Fruit fly (Drosophila melanogaster) whole organism, embryonic: Measurements from ENCODE around the gene Bicra.

Experiments used
- ATbp ChIP-seq: fragments of 200-800 bp; sonication (Bioruptor generic); optimal IDR thresholded peaks from 2 replicates; lab custom pipeline; 2017; ENCODE audit warnings: missing biosample characterization, mild to moderate bottlenecking, missing genetic modification characterization, missing genetic modification reagents
- CG10147 ChIP-seq: fragments of 200-800 bp; sonication (Bioruptor generic); optimal IDR thresholded peaks from 2 replicates; lab custom pipeline; 2019; ENCODE audit warnings: missing biosample characterization, mild to moderate bottlenecking, missing genetic modification characterization, moderate library complexity
- CG10462 ChIP-seq: fragments of 200-800 bp; sonication (Bioruptor generic); optimal IDR thresholded peaks from 2 replicates; lab custom pipeline; 2016; ENCODE audit warnings: missing biosample characterization, missing genetic modification characterization
- CG12219 ChIP-seq: fragments of 200-800 bp; sonication (Bioruptor generic); optimal IDR thresholded peaks from 3 replicates; lab custom pipeline; 2018; ENCODE audit warnings: missing biosample characterization, mild to moderate bottlenecking, missing genetic modification characterization
- CG13424 ChIP-seq: fragments of 200-800 bp; sonication (Bioruptor generic); optimal IDR thresholded peaks from 2 replicates; lab custom pipeline; 2019; ENCODE audit warnings: missing biosample characterization, mild to moderate bottlenecking, missing genetic modification characterization, moderate library complexity
- CG15011 ChIP-seq: fragments of 200-800 bp; sonication (Bioruptor generic); optimal IDR thresholded peaks from 3 replicates; lab custom pipeline; 2018; ENCODE audit warnings: missing biosample characterization, mild to moderate bottlenecking, missing genetic modification characterization
- CG15514 ChIP-seq: fragments of 200-800 bp; sonication (Bioruptor generic); optimal IDR thresholded peaks from 3 replicates; lab custom pipeline; 2017; ENCODE audit warnings: missing biosample characterization, missing genetic modification characterization, mild to moderate bottlenecking, moderate library complexity, missing genetic modification reagents
- CG2120 ChIP-seq: fragments of 200-800 bp; sonication (Bioruptor generic); optimal IDR thresholded peaks from 3 replicates; lab custom pipeline; 2016; ENCODE audit warnings: missing biosample characterization, missing genetic modification characterization
- CG31388 ChIP-seq: fragments of 200-800 bp; sonication (Bioruptor generic); optimal IDR thresholded peaks from 2 replicates; lab custom pipeline; 2016; ENCODE audit warnings: missing biosample characterization, missing genetic modification characterization
- CG6683 ChIP-seq: fragments of 200-800 bp; sonication (Bioruptor generic); optimal IDR thresholded peaks from 2 replicates; lab custom pipeline; 2017; ENCODE audit warnings: missing biosample characterization, mild to moderate bottlenecking, missing genetic modification characterization, missing genetic modification reagents
- CG6689 ChIP-seq: fragments of 200-800 bp; sonication (Bioruptor generic); IDR thresholded peaks from 2 replicates; pipeline ENCODE4 v1.3.6; 2022; ENCODE audit warnings: missing biosample characterization, missing genetic modification characterization
- CG6813 ChIP-seq: fragments of 200-800 bp; sonication (Bioruptor generic); optimal IDR thresholded peaks from 2 replicates; lab custom pipeline; 2017; ENCODE audit warnings: missing biosample characterization, missing genetic modification characterization, mild to moderate bottlenecking, moderate library complexity, missing genetic modification reagents
- CG8089 ChIP-seq: fragments of 200-800 bp; sonication (Bioruptor generic); optimal IDR thresholded peaks from 3 replicates; lab custom pipeline; 2016; ENCODE audit warnings: missing biosample characterization, missing genetic modification characterization
- CG8359 ChIP-seq: fragments of 200-800 bp; sonication (Bioruptor generic); optimal IDR thresholded peaks from 2 replicates; lab custom pipeline; 2017; ENCODE audit warnings: missing biosample characterization, mild to moderate bottlenecking, missing genetic modification characterization, borderline replicate concordance
- CG8924 ChIP-seq: fragments of 200-800 bp; optimal IDR thresholded peaks from 3 replicates; lab custom pipeline; 2019; ENCODE audit warnings: missing biosample characterization, mild to moderate bottlenecking, missing genetic modification characterization, moderate library complexity
- CoRest ChIP-seq: fragments of 200-800 bp; sonication (Bioruptor generic); optimal IDR thresholded peaks from 3 replicates; lab custom pipeline; 2018; ENCODE audit warnings: missing biosample characterization, mild to moderate bottlenecking, missing genetic modification characterization, moderate library complexity
- Dip2 ChIP-seq: fragments of 200-800 bp; sonication (Bioruptor generic); IDR thresholded peaks from 2 replicates; pipeline ENCODE4 v1.3.6; 2022; ENCODE audit warnings: missing biosample characterization, missing genetic modification characterization
- Dp ChIP-seq: fragments of 200-800 bp; sonication (Bioruptor generic); optimal IDR thresholded peaks from 2 replicates; lab custom pipeline; 2018; ENCODE audit warnings: missing biosample characterization, mild to moderate bottlenecking, missing genetic modification characterization, moderate library complexity
- Drgx ChIP-seq: fragments of 200-800 bp; sonication (Bioruptor generic); IDR thresholded peaks from 2 replicates; pipeline ENCODE4 v1.3.6; 2022; ENCODE audit warnings: missing biosample characterization, missing genetic modification characterization
- E2f1 ChIP-seq: fragments of 200-800 bp; sonication (Bioruptor generic); IDR thresholded peaks from 2 replicates; pipeline ENCODE4 v1.3.6; 2022; ENCODE audit warnings: missing biosample characterization, missing genetic modification characterization
- Hey ChIP-seq: fragments of 200-800 bp; sonication (Bioruptor generic); optimal IDR thresholded peaks from 3 replicates; lab custom pipeline; 2018; ENCODE audit warnings: missing biosample characterization, mild to moderate bottlenecking, missing genetic modification characterization
- Hr3 ChIP-seq: fragments of 200-800 bp; sonication (Bioruptor generic); optimal IDR thresholded peaks from 3 replicates; lab custom pipeline; 2016; ENCODE audit warnings: missing biosample characterization, missing genetic modification characterization
- Oli ChIP-seq: fragments of 200-800 bp; sonication (Bioruptor generic); optimal IDR thresholded peaks from 2 replicates; lab custom pipeline; 2018; ENCODE audit warnings: missing biosample characterization, mild to moderate bottlenecking, missing genetic modification characterization, moderate library complexity
- Spps ChIP-seq: fragments of 200-800 bp; sonication (Bioruptor generic); optimal IDR thresholded peaks from 2 replicates; lab custom pipeline; 2018; ENCODE audit warnings: missing biosample characterization, mild to moderate bottlenecking, missing genetic modification characterization
- al ChIP-seq: fragments of 200-800 bp; sonication (Bioruptor generic); IDR thresholded peaks from 2 replicates; pipeline ENCODE4 v1.3.6; 2022; ENCODE audit warnings: missing biosample characterization, missing genetic modification characterization
- ato ChIP-seq: fragments of 200-800 bp; sonication (Bioruptor generic); IDR thresholded peaks from 2 replicates; pipeline ENCODE4 v1.3.6; 2022; ENCODE audit warnings: missing biosample characterization, missing genetic modification characterization; ENCODE audit not compliant: partially characterized antibody
- br ChIP-seq: fragments of >200 bp; optimal IDR thresholded peaks from 2 replicates; lab custom pipeline; 2017
- cg ChIP-seq: fragments of 200-800 bp; sonication (Bioruptor generic); optimal IDR thresholded peaks from 3 replicates; lab custom pipeline; 2019; ENCODE audit warnings: missing biosample characterization, mild to moderate bottlenecking, missing genetic modification characterization, moderate library complexity
- croc ChIP-seq: fragments of 200-800 bp; sonication (Bioruptor generic); conservative IDR thresholded peaks from 3 replicates; pipeline ENCODE4 v1.3.6; 2022; ENCODE audit warnings: missing biosample characterization, missing genetic modification characterization
- crol ChIP-seq: fragments of 200-800 bp; sonication (Bioruptor generic); IDR thresholded peaks from 2 replicates; pipeline ENCODE4 v1.3.6; 2022; ENCODE audit warnings: missing biosample characterization, missing genetic modification characterization
- crp ChIP-seq, 2 experiments: fragments of 200-800 bp; sonication (Bioruptor generic); optimal IDR thresholded peaks; 2 replicates in 1 of 2; 3 replicates in 1 of 2; lab custom pipeline; 2017; ENCODE audit warnings: missing biosample characterization in 2 of 2, missing genetic modification characterization in 2 of 2, mild to moderate bottlenecking in 1 of 2, moderate library complexity in 1 of 2
- danr ChIP-seq: fragments of 200-800 bp; sonication (Bioruptor generic); IDR thresholded peaks from 2 replicates; pipeline ENCODE4 v1.3.6; 2022; ENCODE audit warnings: missing biosample characterization, missing genetic modification characterization
- dysf ChIP-seq: fragments of 200-800 bp; sonication (Bioruptor generic); IDR thresholded peaks from 3 replicates; pipeline ENCODE4 v1.3.6; 2022; ENCODE audit warnings: missing biosample characterization, missing genetic modification characterization
- emc ChIP-seq: fragments of 200-800 bp; sonication (Bioruptor generic); optimal IDR thresholded peaks from 2 replicates; lab custom pipeline; 2016; ENCODE audit warnings: missing biosample characterization, missing genetic modification characterization
- eve ChIP-seq, 2 experiments: fragments of >200 bp; optimal IDR thresholded peaks; 2 replicates each; lab custom pipeline; 2017; ENCODE audit warnings: missing biosample characterization in 2 of 2, missing genetic modification characterization in 2 of 2
- fd3F ChIP-seq: fragments of 200-800 bp; sonication (Bioruptor generic); optimal IDR thresholded peaks from 2 replicates; lab custom pipeline; 2018; ENCODE audit warnings: missing biosample characterization, mild to moderate bottlenecking, missing genetic modification characterization, moderate library complexity
- ftz-f1 ChIP-seq: fragments of 200-800 bp; sonication (Bioruptor generic); optimal IDR thresholded peaks from 2 replicates; lab custom pipeline; 2016; ENCODE audit warnings: missing biosample characterization, missing genetic modification characterization
- gfzf ChIP-seq: fragments of 200-800 bp; sonication (Bioruptor generic); optimal IDR thresholded peaks from 2 replicates; lab custom pipeline; 2016; ENCODE audit warnings: missing biosample characterization, mild to moderate bottlenecking, missing genetic modification characterization, moderate library complexity
- grau ChIP-seq: fragments of 200-800 bp; optimal IDR thresholded peaks from 3 replicates; lab custom pipeline; 2019; ENCODE audit warnings: missing biosample characterization, mild to moderate bottlenecking, missing genetic modification characterization, moderate library complexity
- hb ChIP-seq: fragments of 200-800 bp; sonication (Bioruptor generic); IDR thresholded peaks from 3 replicates; pipeline ENCODE4 v1.3.6; 2022; ENCODE audit warnings: missing biosample characterization, missing genetic modification characterization; ENCODE audit not compliant: partially characterized antibody
- lmd ChIP-seq: fragments of 200-800 bp; sonication (Bioruptor generic); IDR thresholded peaks from 2 replicates; pipeline ENCODE4 v1.3.6; 2022; ENCODE audit warnings: missing biosample characterization, missing genetic modification characterization
- onecut ChIP-seq: fragments of 200-800 bp; sonication (Bioruptor generic); IDR thresholded peaks from 2 replicates; pipeline ENCODE4 v1.3.6; 2022; ENCODE audit warnings: missing biosample characterization, missing genetic modification characterization
- pan ChIP-seq, 4 experiments: fragments of >200 bp in 3 of 4; fragments of 200-800 bp in 1 of 4; sonication (Bioruptor generic) in 1 of 4; optimal IDR thresholded peaks in 3 of 4; IDR thresholded peaks in 1 of 4; 2 replicates each; pipeline versions ENCODE4 v1.3.6 to Lab custom; 2017 to 2022; ENCODE audit warnings: missing biosample characterization in 2 of 4, missing genetic modification characterization in 2 of 4, mixed read lengths in 1 of 4
- pum ChIP-seq: fragments of 200-800 bp; sonication (Bioruptor generic); optimal IDR thresholded peaks from 2 replicates; lab custom pipeline; 2016; ENCODE audit warnings: missing biosample characterization, missing genetic modification characterization
- sc ChIP-seq, 3 experiments: fragments of >200 bp in 2 of 3; fragments of 200-800 bp in 1 of 3; sonication (Bioruptor generic) in 1 of 3; optimal IDR thresholded peaks; 2 replicates in 2 of 3; 3 replicates in 1 of 3; lab custom pipeline; 2017; ENCODE audit warnings: mild to moderate bottlenecking in 1 of 3, missing biosample characterization in 1 of 3, missing genetic modification characterization in 1 of 3, missing genetic modification reagents in 1 of 3
- slou ChIP-seq: fragments of 200-800 bp; sonication (Bioruptor generic); optimal IDR thresholded peaks from 3 replicates; lab custom pipeline; 2016; ENCODE audit warnings: missing biosample characterization, missing genetic modification characterization
- wek ChIP-seq: fragments of 200-800 bp; sonication (Bioruptor generic); optimal IDR thresholded peaks from 3 replicates; lab custom pipeline; 2018; ENCODE audit warnings: missing biosample characterization, mild to moderate bottlenecking, missing genetic modification characterization, moderate library complexity
- yki ChIP-seq: fragments of >200 bp; optimal IDR thresholded peaks from 3 replicates; lab custom pipeline; 2018

The Bicra gene

DNA sequence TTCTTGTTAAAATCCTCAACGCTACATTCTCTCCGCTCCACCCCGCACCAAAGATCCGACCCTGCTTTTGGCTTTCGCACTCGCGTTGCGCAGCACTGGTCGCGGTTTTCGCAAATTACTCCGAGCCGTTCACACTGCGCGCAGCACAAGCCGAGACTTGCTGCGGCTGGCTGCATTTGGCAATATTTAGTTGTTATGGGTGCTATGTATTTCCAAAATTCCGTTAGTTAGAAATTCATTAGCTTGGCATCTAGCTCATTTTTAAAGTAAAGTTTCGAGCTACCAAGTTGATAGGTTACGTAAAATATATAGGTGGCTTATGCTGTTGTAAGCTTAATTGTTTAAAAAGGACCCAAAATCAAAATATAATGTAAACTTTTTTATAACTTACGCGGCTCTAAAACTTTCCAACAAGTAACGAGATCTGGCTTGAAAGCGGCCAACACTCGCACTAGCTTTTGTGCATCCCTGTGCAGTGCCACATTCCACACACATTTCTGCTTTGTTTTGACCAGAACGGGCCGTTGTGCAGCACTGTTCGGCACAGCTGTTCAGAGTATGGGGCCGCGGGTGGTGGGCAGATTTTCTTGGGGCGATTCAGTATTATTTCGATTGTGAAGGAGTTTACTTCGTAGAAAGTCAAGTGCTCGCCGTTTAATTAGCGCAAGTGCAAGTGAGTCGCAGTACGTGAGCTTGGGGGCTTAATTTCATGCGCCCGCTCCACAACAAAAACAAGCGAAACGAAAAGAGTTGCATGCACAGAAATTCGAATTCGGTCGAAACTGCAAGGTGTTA, 60.2 kb downstream of the Bicra start, which contains the start of the genes yem and Ctl2:
yem (minus strand) TSS at position 63 of the 795 bp plus-strand sequence.
Ctl2 (plus strand) TSS at position 554 of the 795 bp plus-strand sequence.
- TF ChIP-seq onecut (peak; percentile 25), CG8924 (peak; percentile 50), slou (GFP tag; lab: Kevin White, UChicago) (peak; percentile 59), CG6689 (peak; percentile 18; the same call in 1 of the 2 replicates), Hr3 (peak; percentile 78), CG13424 (tag; lab: Kevin White, UChicago) (peak; percentile 71), br (lab: Kevin White, UChicago) (no peak), crol (peak; percentile 95), ATbp (GFP tag; lab: Kevin White, UChicago) (peak; percentile 19), hb (GFP tag; lab: Robert Waterston, UW) (no peak), CoRest (peak; percentile 83), danr (GFP tag; lab: Robert Waterston, UW) (no peak), sc (optimal IDR thresholded peaks at IDR 0.05; lab: Kevin White, UChicago) (no peak), sc (GFP tag; optimal IDR thresholded peaks at IDR 0.05; lab: Kevin White, UChicago) (peak; percentile 12), Dp (peak; percentile 11), pum (GFP tag; lab: Kevin White, UChicago) (peak; percentile 83), Spps (tag; lab: Kevin White, UChicago) (no peak), crp (GFP tag; optimal IDR thresholded peaks at IDR 0.05; lab: Kevin White, UChicago) (peak; percentile 78 to 97), emc (GFP tag; lab: Kevin White, UChicago) (peak; percentile 55), lmd (GFP tag; lab: Robert Waterston, UW) (peak; percentile 55), E2f1 (peak; percentile 39), ato (GFP tag; lab: Robert Waterston, UW) (peak; percentile 5; the same call in 1 of the 2 replicates), CG2120 (GFP tag; lab: Kevin White, UChicago) (peak; percentile 92), fd3F (peak; percentile 10), dysf (GFP tag; lab: Robert Waterston, UW) (peak; percentile 79), wek (no peak), cg (no peak), CG10147 (GFP tag; lab: Kevin White, UChicago) (peak; percentile 51), CG12219 (GFP tag; lab: Kevin White, UChicago) (peak; percentile 43), grau (peak; percentile 72), croc (GFP tag; lab: Robert Waterston, UW) (peak; percentile 39; the same call in 2 of the 3 replicates), CG8359 (GFP tag; lab: Kevin White, UChicago) (no peak), CG15011 (GFP tag; lab: Kevin White, UChicago) (peak; percentile 54), Oli (tag; lab: Kevin White, UChicago) (peak; percentile 51), CG31388 (GFP tag; lab: Kevin White, UChicago) (peak; percentile 50), Drgx (GFP tag; lab: Robert Waterston, UW) (peak; percentile 44), Dip2 (GFP tag; lab: Robert Waterston, UW) (no peak), yki (lab: Kevin White, UChicago) (no peak), CG6813 (GFP tag; lab: Kevin White, UChicago) (no peak), pan (optimal IDR thresholded peaks at IDR 0.05; lab: Kevin White, UChicago) (no peak), pan (GFP tag; optimal IDR thresholded peaks at IDR 0.05 in 1 of 2, IDR thresholded peaks at IDR 0.05 in 1 of 2) (peak in 1 of 2 experiments; percentile 9), Hey (tag; lab: Kevin White, UChicago) (peak; percentile 11), eve (GFP tag; optimal IDR thresholded peaks at IDR 0.05; lab: Kevin White, UChicago) (peak in 1 of 2 experiments; percentile 26), ftz-f1 (GFP tag; lab: Kevin White, UChicago) (peak; percentile 46), CG6683 (peak; percentile 2), CG15514 (GFP tag; lab: Kevin White, UChicago) (peak; percentile 38), al (GFP tag; lab: Robert Waterston, UW) (peak; percentile 48), CG10462 (GFP tag; lab: Kevin White, UChicago) (peak; percentile 28), gfzf (GFP tag; lab: Kevin White, UChicago) (peak; percentile 46), CG8089 (GFP tag; lab: Kevin White, UChicago) (peak; percentile 63)
